Worm (Caenorhabditis elegans) whole organism, early embryonic: ENCODE results near the gene F15E6.6.

Source experiments
- B0310.2 ChIP-seq: sonication (generic microtip); optimal IDR thresholded peaks from 2 replicates; lab custom pipeline; 2016; ENCODE audit warnings: mild to moderate bottlenecking, missing genetic modification characterization, missing compliant biosample characterization
- F13C5.2 ChIP-seq: sonication (generic microtip); optimal IDR thresholded peaks from 2 replicates; lab custom pipeline; 2017; ENCODE audit warnings: mild to moderate bottlenecking, missing genetic modification characterization, inconsistent platforms, missing compliant biosample characterization
- aly-1 ChIP-seq: sonication (generic microtip); optimal IDR thresholded peaks from 2 replicates; lab custom pipeline; 2016; ENCODE audit warnings: missing genetic modification characterization, missing compliant biosample characterization
- ama-1 ChIP-seq: fragments of 150-350 bp; optimal IDR thresholded peaks from 2 replicates; lab custom pipeline; 2014
- ceh-13 ChIP-seq: fragments of 200-800 bp; sonication (Bioruptor generic); optimal IDR thresholded peaks from 2 replicates; lab custom pipeline; 2018; ENCODE audit warnings: mild to moderate bottlenecking, missing genetic modification characterization, missing compliant biosample characterization
- ceh-36 ChIP-seq: sonication (generic microtip); optimal IDR thresholded peaks from 2 replicates; lab custom pipeline; 2016; ENCODE audit warnings: missing genetic modification characterization, inconsistent platforms, missing compliant biosample characterization
- ets-7 ChIP-seq: sonication (generic microtip); optimal IDR thresholded peaks from 2 replicates; lab custom pipeline; 2016; ENCODE audit warnings: missing genotype, missing genetic modification characterization, missing compliant biosample characterization
- flt-1 ChIP-seq: fragments of 200-800 bp; sonication (Bioruptor generic); IDR thresholded peaks from 2 replicates; pipeline ENCODE4 v1.3.6; 2022; ENCODE audit warnings: missing genetic modification characterization, missing compliant biosample characterization
- hmbx-1 ChIP-seq: sonication (generic microtip); optimal IDR thresholded peaks from 2 replicates; lab custom pipeline; 2016; ENCODE audit warnings: mild to moderate bottlenecking, missing genetic modification characterization, missing compliant biosample characterization
- hmg-4 ChIP-seq: fragments of 200-800 bp; sonication (Bioruptor generic); optimal IDR thresholded peaks from 2 replicates; lab custom pipeline; 2018; ENCODE audit warnings: mild to moderate bottlenecking, missing genetic modification characterization, missing compliant biosample characterization
- hnd-1 ChIP-seq: sonication (generic microtip); optimal IDR thresholded peaks from 2 replicates; lab custom pipeline; 2016; ENCODE audit warnings: missing genetic modification characterization, missing compliant biosample characterization
- pes-1 ChIP-seq: fragments of 200-800 bp; sonication (Bioruptor generic); IDR thresholded peaks from 2 replicates; pipeline ENCODE4 v1.3.6; 2022; ENCODE audit warnings: missing genetic modification reagents, missing genetic modification characterization, missing compliant biosample characterization
- scrt-1 ChIP-seq: fragments of 200-800 bp; sonication (Bioruptor generic); IDR thresholded peaks from 2 replicates; pipeline ENCODE4 v1.3.6; 2022; ENCODE audit warnings: missing genetic modification characterization, missing compliant biosample characterization
- sea-1 ChIP-seq: fragments of 200-800 bp; sonication (Bioruptor generic); conservative IDR thresholded peaks from 2 replicates; pipeline ENCODE4 v1.3.6; 2022; ENCODE audit warnings: missing genetic modification characterization, missing compliant biosample characterization
- tbx-11 ChIP-seq: fragments of 200-800 bp; sonication (Bioruptor generic); IDR thresholded peaks from 2 replicates; pipeline ENCODE4 v1.3.6; 2022; ENCODE audit warnings: missing genetic modification characterization, missing compliant biosample characterization
- tbx-37 ChIP-seq: fragments of 200-800 bp; sonication (Bioruptor generic); conservative IDR thresholded peaks from 2 replicates; pipeline ENCODE4 v1.3.6; 2022; ENCODE audit warnings: missing genetic modification reagents, missing genetic modification characterization, missing compliant biosample characterization
- tra-4 ChIP-seq: sonication (generic microtip); optimal IDR thresholded peaks from 2 replicates; lab custom pipeline; 2017; ENCODE audit warnings: missing genetic modification characterization, missing compliant biosample characterization

Gene F15E6.6

ce11 chrIV:4284020-4284419 lies at the start of gene F15E6.6:
F15E6.6 (minus strand) TSS chrIV:4284120.
- TF ChIP-seq tbx-11 (GFP tag; lab: Robert Waterston, UW), result no peak
- TF ChIP-seq tbx-37 (GFP tag; lab: Robert Waterston, UW), result no peak
- TF ChIP-seq ceh-13 (GFP tag; lab: Kevin White, UChicago), result no peak
- no peak for TF ChIP-seq pes-1 (GFP tag; lab: Robert Waterston, UW)
- no peak for TF ChIP-seq flt-1 (GFP tag; lab: Robert Waterston, UW)
- no peak for TF ChIP-seq ets-7 (tag; lab: Kevin White, UChicago)
- TF ChIP-seq scrt-1 (GFP tag; lab: Robert Waterston, UW), result no peak
- no peak for TF ChIP-seq hmbx-1
- no peak for TF ChIP-seq B0310.2 (tag; lab: Kevin White, UChicago)
- TF ChIP-seq F13C5.2 (tag; lab: Kevin White, UChicago), result no peak
- TF ChIP-seq hmg-4 (GFP tag; lab: Kevin White, UChicago), result no peak
- TF ChIP-seq ceh-36 (tag; lab: Kevin White, UChicago), result no peak
- TF ChIP-seq tra-4 (tag; lab: Kevin White, UChicago), result no peak
- no peak for TF ChIP-seq aly-1 (tag; lab: Kevin White, UChicago)

- TF ChIP-seq ets-7 (tag; lab: Kevin White, UChicago), result no peak
- no peak for TF ChIP-seq tbx-11 (GFP tag; lab: Robert Waterston, UW)
- TF ChIP-seq ceh-13 (GFP tag; lab: Kevin White, UChicago), result no peak
- no peak for TF ChIP-seq ceh-36 (tag; lab: Kevin White, UChicago)
- no peak for TF ChIP-seq pes-1 (GFP tag; lab: Robert Waterston, UW)
- TF ChIP-seq F13C5.2 (tag; lab: Kevin White, UChicago), result no peak
- no peak for TF ChIP-seq scrt-1 (GFP tag; lab: Robert Waterston, UW)
- TF ChIP-seq B0310.2 (tag; lab: Kevin White, UChicago), result no peak
- no peak for TF ChIP-seq hnd-1 (tag; lab: Kevin White, UChicago)
These were observed 42.5 kb upstream of the F15E6.6 start, which contains the start of gene trpl-2 for ce11 chrIV:4326445-4326844. trpl-2 (plus strand) TSS chrIV:4326654.

ce11 chrIV:4319473-4319872 lies 35.6 kb upstream of the F15E6.6 start:
- no peak for TF ChIP-seq scrt-1 (GFP tag; lab: Robert Waterston, UW)
- no peak for TF ChIP-seq hnd-1 (tag; lab: Kevin White, UChicago)
- TF ChIP-seq pes-1 (GFP tag; lab: Robert Waterston, UW), result no peak
- TF ChIP-seq ets-7 (tag; lab: Kevin White, UChicago), result no peak
- TF ChIP-seq tbx-37 (GFP tag; lab: Robert Waterston, UW), result no peak
- TF ChIP-seq B0310.2 (tag; lab: Kevin White, UChicago), result no peak
- TF ChIP-seq aly-1 (tag; lab: Kevin White, UChicago), result no peak
- TF ChIP-seq ceh-36 (tag; lab: Kevin White, UChicago), result no peak
- no peak for TF ChIP-seq flt-1 (GFP tag; lab: Robert Waterston, UW)
- TF ChIP-seq ceh-13 (GFP tag; lab: Kevin White, UChicago), result no peak
- no peak for TF ChIP-seq hmg-4 (GFP tag; lab: Kevin White, UChicago)
- no peak for TF ChIP-seq F13C5.2 (tag; lab: Kevin White, UChicago)
- no peak for TF ChIP-seq tbx-11 (GFP tag; lab: Robert Waterston, UW)
- no peak for TF ChIP-seq tra-4 (tag; lab: Kevin White, UChicago)
- no peak for TF ChIP-seq sea-1
- no peak for TF ChIP-seq hmbx-1

ce11 chrIV:4318056-4318455 lies 34.1 kb upstream of the F15E6.6 start:
- TF ChIP-seq ama-1 (lab: Kevin White, UChicago) (no peak), ceh-36 (tag; lab: Kevin White, UChicago) (no peak), hmg-4 (GFP tag; lab: Kevin White, UChicago) (no peak), F13C5.2 (tag; lab: Kevin White, UChicago) (no peak), sea-1 (no peak), pes-1 (GFP tag; lab: Robert Waterston, UW) (no peak), scrt-1 (GFP tag; lab: Robert Waterston, UW) (no peak), aly-1 (tag; lab: Kevin White, UChicago) (no peak), hmbx-1 (no peak)

- TF ChIP-seq F13C5.2 (tag; lab: Kevin White, UChicago), result no peak
- TF ChIP-seq flt-1 (GFP tag; lab: Robert Waterston, UW), result no peak
- TF ChIP-seq hmbx-1, result no peak
- no peak for TF ChIP-seq aly-1 (tag; lab: Kevin White, UChicago)
- TF ChIP-seq scrt-1 (GFP tag; lab: Robert Waterston, UW), result no peak
- no peak for TF ChIP-seq tra-4 (tag; lab: Kevin White, UChicago)
These were observed 33.7 kb upstream of the F15E6.6 start for ce11 chrIV:4317638-4318037.

- TF ChIP-seq hmg-4 (GFP tag; lab: Kevin White, UChicago), result no peak
- TF ChIP-seq ama-1 (lab: Kevin White, UChicago), result no peak
- TF ChIP-seq aly-1 (tag; lab: Kevin White, UChicago), result no peak
- TF ChIP-seq F13C5.2 (tag; lab: Kevin White, UChicago), result no peak
- TF ChIP-seq hnd-1 (tag; lab: Kevin White, UChicago), result no peak
- TF ChIP-seq ceh-36 (tag; lab: Kevin White, UChicago), result no peak
- TF ChIP-seq ets-7 (tag; lab: Kevin White, UChicago), result no peak
- TF ChIP-seq tbx-37 (GFP tag; lab: Robert Waterston, UW), result no peak
- no peak for TF ChIP-seq tbx-11 (GFP tag; lab: Robert Waterston, UW)
- TF ChIP-seq B0310.2 (tag; lab: Kevin White, UChicago), result no peak
- no peak for TF ChIP-seq hmbx-1
These were observed 33.0 kb upstream of the F15E6.6 start, which contains the start of gene Y24D9B.1 for ce11 chrIV:4316813-4317408. Y24D9B.1 (plus strand) TSS chrIV:4317358.
